Worm (Caenorhabditis elegans) whole organism, L2 larva: ENCODE data around the gene plc-4.

Experiments used
- F13H6.1 ChIP-seq: sonication (generic microtip); optimal IDR thresholded peaks from 2 replicates; lab custom pipeline; 2016; ENCODE audit warnings: missing genetic modification characterization, missing compliant biosample characterization
- R02D3.7 ChIP-seq: fragments of 150-350 bp; optimal IDR thresholded peaks from 2 replicates; lab custom pipeline; 2014; ENCODE audit warnings: missing biosample characterization, missing genetic modification characterization
- Y55F3AM.14 ChIP-seq: fragments of 200-800 bp; sonication (Bioruptor generic); optimal IDR thresholded peaks from 2 replicates; lab custom pipeline; 2018; ENCODE audit warnings: mild to moderate bottlenecking, missing genetic modification characterization, missing compliant biosample characterization
- ZK546.5 ChIP-seq: sonication (generic microtip); optimal IDR thresholded peaks from 2 replicates; lab custom pipeline; 2017; ENCODE audit warnings: missing biosample characterization, missing genetic modification characterization
- aly-2 ChIP-seq: fragments of 150-350 bp; optimal IDR thresholded peaks from 2 replicates; lab custom pipeline; 2014; ENCODE audit warnings: missing biosample characterization, missing genetic modification characterization
- ama-1 ChIP-seq: fragments of 150-350 bp; optimal IDR thresholded peaks from 2 replicates; lab custom pipeline; 2018; ENCODE audit warnings: inconsistent platforms
- ceh-82 ChIP-seq: fragments of 150-350 bp; optimal IDR thresholded peaks from 2 replicates; lab custom pipeline; 2014; ENCODE audit warnings: missing biosample characterization, missing genetic modification characterization
- crh-2 ChIP-seq: sonication (generic microtip); optimal IDR thresholded peaks from 2 replicates; lab custom pipeline; 2017; ENCODE audit warnings: missing biosample characterization, missing genetic modification characterization
- egl-27 ChIP-seq: sonication (generic microtip); optimal IDR thresholded peaks from 3 replicates; lab custom pipeline; 2017; ENCODE audit warnings: missing biosample characterization, missing genetic modification reagents, missing genetic modification characterization
- fos-1 ChIP-seq: fragments of 150-350 bp; optimal IDR thresholded peaks from 2 replicates; lab custom pipeline; 2014; ENCODE audit warnings: missing biosample characterization, missing genetic modification characterization
- gmeb-1 ChIP-seq: fragments of 150-350 bp; optimal IDR thresholded peaks from 2 replicates; lab custom pipeline; 2014; ENCODE audit warnings: missing biosample characterization, missing genetic modification characterization
- lin-13 ChIP-seq: fragments of 150-350 bp; optimal IDR thresholded peaks from 2 replicates; lab custom pipeline; 2014; ENCODE audit warnings: missing biosample characterization, missing genetic modification reagents, missing genetic modification characterization
- lin-39 ChIP-seq: fragments of 150-350 bp; optimal IDR thresholded peaks from 2 replicates; lab custom pipeline; 2014; ENCODE audit warnings: missing biosample characterization, missing genetic modification reagents, missing genetic modification characterization
- mab-5 ChIP-seq: fragments of 150-350 bp; optimal IDR thresholded peaks from 2 replicates; lab custom pipeline; 2014; ENCODE audit warnings: missing biosample characterization, missing genetic modification characterization
- mbf-1 ChIP-seq: sonication (generic microtip); optimal IDR thresholded peaks from 2 replicates; lab custom pipeline; 2017; ENCODE audit warnings: missing biosample characterization, missing genetic modification characterization
- mdl-1 ChIP-seq, 2 experiments: fragments of 150-350 bp in 1 of 2; sonication (generic microtip) in 1 of 2; optimal IDR thresholded peaks; 2 replicates each; lab custom pipeline; 2017; ENCODE audit warnings: missing biosample characterization in 2 of 2, missing genetic modification characterization in 2 of 2
- nhr-11 ChIP-seq: fragments of 150-350 bp; optimal IDR thresholded peaks from 2 replicates; lab custom pipeline; 2014; ENCODE audit warnings: missing biosample characterization, missing genetic modification characterization
- nhr-12 ChIP-seq: fragments of 150-350 bp; optimal IDR thresholded peaks from 2 replicates; lab custom pipeline; 2014; ENCODE audit warnings: missing biosample characterization, missing genetic modification characterization
- nhr-21 ChIP-seq: fragments of 150-350 bp; optimal IDR thresholded peaks from 2 replicates; lab custom pipeline; 2014; ENCODE audit warnings: missing biosample characterization, missing genetic modification characterization
- nhr-23 ChIP-seq: fragments of 150-350 bp; optimal IDR thresholded peaks from 2 replicates; lab custom pipeline; 2014; ENCODE audit warnings: missing biosample characterization, missing genetic modification reagents, missing genetic modification characterization
- nhr-25 ChIP-seq: fragments of 150-350 bp; sonication (generic microtip); optimal IDR thresholded peaks from 3 replicates; lab custom pipeline; 2014; ENCODE audit warnings: missing biosample characterization, missing genetic modification characterization
- nhr-77 ChIP-seq: fragments of 150-350 bp; optimal IDR thresholded peaks from 2 replicates; lab custom pipeline; 2014; ENCODE audit warnings: missing biosample characterization, missing genetic modification characterization
- peb-1 ChIP-seq: fragments of 150-350 bp; optimal IDR thresholded peaks from 2 replicates; lab custom pipeline; 2014; ENCODE audit warnings: missing biosample characterization, missing genetic modification characterization
- skn-1 ChIP-seq: sonication (generic microtip); optimal IDR thresholded peaks from 2 replicates; lab custom pipeline; 2017; ENCODE audit warnings: missing biosample characterization, missing genetic modification characterization
- sma-9 ChIP-seq, 2 experiments: fragments of 150-350 bp in 1 of 2; sonication (generic microtip) in 1 of 2; optimal IDR thresholded peaks; 2 replicates each; lab custom pipeline; 2014 to 2016; ENCODE audit warnings: missing genetic modification characterization in 2 of 2, mild to moderate bottlenecking in 1 of 2, missing biosample characterization in 1 of 2, missing compliant biosample characterization in 1 of 2, missing genetic modification reagents in 1 of 2, moderate library complexity in 1 of 2
- snpc-4 ChIP-seq: fragments of 150-350 bp; optimal IDR thresholded peaks from 2 replicates; lab custom pipeline; 2014; ENCODE audit warnings: missing biosample characterization, missing genetic modification characterization
- unc-39 ChIP-seq: fragments of 150-350 bp; optimal IDR thresholded peaks from 2 replicates; lab custom pipeline; 2014; ENCODE audit warnings: missing biosample characterization, missing genetic modification characterization
- unc-55 ChIP-seq: fragments of 150-350 bp; sonication (generic microtip); optimal IDR thresholded peaks from 3 replicates; lab custom pipeline; 2014; ENCODE audit warnings: missing biosample characterization, missing genetic modification reagents, missing genetic modification characterization
- unc-62 ChIP-seq: fragments of 150-350 bp; optimal IDR thresholded peaks from 2 replicates; lab custom pipeline; 2014; ENCODE audit warnings: missing biosample characterization, missing genetic modification reagents, missing genetic modification characterization
- zag-1 ChIP-seq: fragments of 150-350 bp; optimal IDR thresholded peaks from 2 replicates; lab custom pipeline; 2014; ENCODE audit warnings: missing biosample characterization, missing genetic modification characterization
- ztf-1 ChIP-seq: fragments of 200-800 bp; sonication (Bioruptor generic); conservative IDR thresholded peaks from 2 replicates; pipeline ENCODE4 v1.3.6; 2022; ENCODE audit warnings: missing genetic modification characterization, missing compliant biosample characterization
- ztf-11 ChIP-seq: sonication (generic microtip); optimal IDR thresholded peaks from 2 replicates; lab custom pipeline; 2017; ENCODE audit warnings: missing biosample characterization, missing genetic modification characterization

plc-4 gene

ce11 chrIV:7542485-7543001, 30.1 kb upstream of the plc-4 start, which contains the start of gene R05G6.10:
R05G6.10 (minus strand) TSS chrIV:7542535.
- TF ChIP-seq snpc-4 (tag; lab: Kevin White, UChicago) = no peak
- TF ChIP-seq zag-1 (tag; lab: Kevin White, UChicago) = peak; percentile 2
- no peak for TF ChIP-seq skn-1

DNA sequence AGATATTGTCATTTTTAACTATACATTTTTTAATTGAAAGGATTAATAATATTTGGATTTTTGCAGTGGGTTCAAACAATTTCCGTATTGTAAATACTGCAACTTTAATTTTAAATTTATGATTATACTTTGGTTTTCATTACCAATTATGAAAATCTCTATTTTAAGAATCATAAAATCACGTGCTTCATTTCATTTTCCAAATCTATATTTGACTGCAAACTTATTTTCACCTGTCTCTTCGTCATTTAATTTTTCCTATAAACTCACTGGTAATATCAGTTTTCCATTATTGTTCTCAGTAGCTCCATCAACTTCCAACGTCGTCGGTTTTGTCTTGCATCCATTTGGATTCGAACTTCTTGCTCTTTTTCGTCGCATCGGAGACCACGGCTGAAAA, 19.9 kb upstream of the plc-4 start, which contains the start of gene R05G6.1:
Gene R05G6.1, plus strand, starts transcription at position 301 of the 400 bp plus-strand sequence.
- TF ChIP-seq crh-2 (tag; lab: Kevin White, UChicago) (no peak), unc-55 (no peak), unc-39 (tag; lab: Kevin White, UChicago) (no peak), F13H6.1 (tag; lab: Kevin White, UChicago) (no peak), aly-2 (tag; lab: Kevin White, UChicago) (no peak), egl-27 (no peak), ceh-82 (tag; lab: Kevin White, UChicago) (no peak), fos-1 (tag; lab: Kevin White, UChicago) (no peak), ama-1 (no peak), mdl-1 (tag; optimal IDR thresholded peaks at IDR 0.05; lab: Kevin White, UChicago) (no peak), R02D3.7 (no peak), nhr-11 (tag; lab: Kevin White, UChicago) (no peak)

ce11 chrIV:7530226-7531070, 18.0 kb upstream of the plc-4 start:
- TF ChIP-seq nhr-21 (no peak), fos-1 (tag; lab: Kevin White, UChicago) (peak; percentile 34)

- TF ChIP-seq snpc-4 (tag; lab: Kevin White, UChicago) (no peak), mab-5 (tag; lab: Kevin White, UChicago) (no peak), unc-39 (tag; lab: Kevin White, UChicago) (no peak), mbf-1 (tag; lab: Kevin White, UChicago) (no peak), nhr-12 (tag; lab: Kevin White, UChicago) (no peak)
Observed at ce11 chrIV:7523744-7524143, 11.3 kb upstream of the plc-4 start.

- TF ChIP-seq nhr-77 (tag; lab: Kevin White, UChicago) (no peak), fos-1 (tag; lab: Kevin White, UChicago) (no peak), ZK546.5 (tag; lab: Kevin White, UChicago) (no peak), unc-55 (no peak), R02D3.7 (no peak), snpc-4 (tag; lab: Kevin White, UChicago) (no peak), ztf-11 (no peak)
Observed at ce11 chrIV:7521591-7521990, 9.1 kb upstream of the plc-4 start.

DNA sequence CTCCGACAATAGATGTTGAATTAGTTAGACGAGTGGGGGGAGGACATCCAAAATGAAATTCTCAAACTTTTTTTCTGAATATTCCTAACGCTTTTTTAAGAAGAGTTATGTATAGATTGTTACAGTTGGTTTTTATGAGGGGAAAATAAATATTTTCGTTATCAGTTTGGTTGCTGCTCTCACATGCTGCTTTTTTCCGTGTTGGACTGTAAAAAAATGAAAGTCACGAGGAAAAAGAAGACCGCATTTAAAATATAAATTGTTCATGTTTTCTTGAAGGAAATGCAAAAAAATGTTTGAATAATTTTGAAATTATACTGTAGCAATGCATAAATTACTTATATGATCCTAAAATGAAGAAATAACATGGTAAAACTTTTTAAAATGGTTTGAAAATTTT, 8.4 kb upstream of the plc-4 start:
- TF ChIP-seq nhr-23 (tag; lab: Kevin White, UChicago) (no peak), sma-9 (GFP tag; optimal IDR thresholded peaks at IDR 0.05; lab: Kevin White, UChicago) (peak; percentile 7), sma-9 (tag; optimal IDR thresholded peaks at IDR 0.05; lab: Kevin White, UChicago) (no peak), crh-2 (tag; lab: Kevin White, UChicago) (peak; percentile 6), peb-1 (tag; lab: Kevin White, UChicago) (no peak)

ce11 chrIV:7520258-7520657, 7.8 kb upstream of the plc-4 start:
- no peak for TF ChIP-seq crh-2 (tag; lab: Kevin White, UChicago)
- peak; percentile 58 for TF ChIP-seq fos-1 (tag; lab: Kevin White, UChicago)

DNA sequence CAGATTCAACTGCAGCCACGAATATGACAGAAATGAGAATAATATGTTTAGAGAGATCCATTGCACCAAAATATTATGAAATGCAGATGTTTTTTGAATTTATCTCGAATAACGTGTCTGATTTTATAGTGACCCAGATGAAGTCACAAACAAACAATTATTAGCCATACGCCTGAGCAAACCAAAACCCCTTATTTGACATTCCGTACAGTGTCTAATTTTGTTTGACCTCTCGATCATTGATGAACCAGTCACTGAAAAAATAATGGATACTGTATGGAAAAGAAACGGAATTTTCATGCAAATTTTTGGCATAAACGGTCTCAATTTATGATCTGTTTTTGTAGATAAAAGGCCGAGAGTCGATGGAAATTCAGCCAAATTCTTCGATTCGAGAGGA, 3.7 kb upstream of the plc-4 start, which contains the start of the genes R05G6.9 and R05G6.3:
Gene R05G6.9, minus strand, starts transcription at position 101 of the 400 bp plus-strand sequence.
Gene R05G6.3, plus strand, starts transcription at position 386 of the 400 bp plus-strand sequence.
- TF ChIP-seq nhr-11 (tag; lab: Kevin White, UChicago) (no peak), aly-2 (tag; lab: Kevin White, UChicago) (no peak), lin-13 (GFP tag; lab: Kevin White, UChicago) (no peak), ZK546.5 (tag; lab: Kevin White, UChicago) (no peak), unc-62 (no peak), egl-27 (no peak), ama-1 (no peak), ztf-11 (no peak), ztf-1 (GFP tag; lab: Robert Waterston, UW) (no peak), Y55F3AM.14 (GFP tag; lab: Kevin White, UChicago) (no peak), lin-39 (tag; lab: Kevin White, UChicago) (no peak), mbf-1 (tag; lab: Kevin White, UChicago) (no peak), gmeb-1 (tag; lab: Kevin White, UChicago) (no peak), snpc-4 (tag; lab: Kevin White, UChicago) (no peak), nhr-25 (tag; lab: Kevin White, UChicago) (no peak), ceh-82 (tag; lab: Kevin White, UChicago) (no peak), F13H6.1 (tag; lab: Kevin White, UChicago) (no peak)
